Worm (Caenorhabditis elegans) whole organism, L1 larva: ENCODE data around the gene lim-4.

Experiments
- C16A3.4 ChIP-seq: fragments of 150-350 bp; optimal IDR thresholded peaks from 2 replicates; lab custom pipeline; 2014; ENCODE audit warnings: missing biosample characterization, missing genetic modification characterization
- C34B4.2 ChIP-seq: sonication (generic microtip); optimal IDR thresholded peaks from 2 replicates; lab custom pipeline; 2017; ENCODE audit warnings: mild to moderate bottlenecking, missing genetic modification characterization, missing compliant biosample characterization
- F16B12.6 ChIP-seq: fragments of 150-350 bp; optimal IDR thresholded peaks from 2 replicates; lab custom pipeline; 2014; ENCODE audit warnings: missing biosample characterization, missing genetic modification characterization
- alr-1 ChIP-seq: fragments of 200-800 bp; sonication (Bioruptor generic); optimal IDR thresholded peaks from 2 replicates; lab custom pipeline; 2018; ENCODE audit warnings: borderline replicate concordance, mild to moderate bottlenecking, missing genetic modification characterization, missing compliant biosample characterization
- aly-2 ChIP-seq: fragments of 150-350 bp; optimal IDR thresholded peaks from 2 replicates; lab custom pipeline; 2014; ENCODE audit warnings: missing biosample characterization, missing genetic modification characterization
- ama-1 ChIP-seq: fragments of 150-350 bp; optimal IDR thresholded peaks from 2 replicates; lab custom pipeline; 2014
- ceh-63 ChIP-seq: fragments of 200-800 bp; sonication (Bioruptor generic); optimal IDR thresholded peaks from 2 replicates; lab custom pipeline; 2018; ENCODE audit warnings: mild to moderate bottlenecking, missing genetic modification characterization, missing compliant biosample characterization
- ceh-82 ChIP-seq, 3 experiments: fragments of 150-350 bp in 1 of 3; sonication (generic microtip) in 2 of 3; optimal IDR thresholded peaks; 2 replicates each; lab custom pipeline; 2014 to 2017; ENCODE audit warnings: missing biosample characterization in 3 of 3, missing genetic modification characterization in 3 of 3
- ceh-90 ChIP-seq: sonication (generic microtip); optimal IDR thresholded peaks from 2 replicates; lab custom pipeline; 2016; ENCODE audit warnings: missing genetic modification characterization, missing compliant biosample characterization
- ces-1 ChIP-seq: fragments of 150-350 bp; optimal IDR thresholded peaks from 2 replicates; lab custom pipeline; 2014; ENCODE audit warnings: missing biosample characterization, missing genetic modification reagents, missing genetic modification characterization
- dsc-1 ChIP-seq: sonication (generic microtip); optimal IDR thresholded peaks from 2 replicates; lab custom pipeline; 2016; ENCODE audit warnings: mild to moderate bottlenecking, missing genetic modification characterization, missing compliant biosample characterization
- efl-1 ChIP-seq, 4 experiments: fragments of 150-350 bp; optimal IDR thresholded peaks in 3 of 4; peaks in 1 of 4; 1 replicate in 1 of 4; 2 replicates in 3 of 4; lab custom pipeline; 2014; ENCODE audit warnings: missing biosample characterization in 2 of 4, missing genetic modification characterization in 2 of 4, missing genetic modification reagents in 2 of 4
- egl-13 ChIP-seq: sonication (generic microtip); optimal IDR thresholded peaks from 2 replicates; lab custom pipeline; 2016; ENCODE audit warnings: missing genotype, missing genetic modification reagents, missing genetic modification characterization, missing compliant biosample characterization
- egl-27 ChIP-seq, 2 experiments: fragments of 150-350 bp in 1 of 2; sonication (generic microtip); optimal IDR thresholded peaks; 3 replicates each; lab custom pipeline; 2017 to 2018; ENCODE audit warnings: missing biosample characterization in 2 of 2, missing genetic modification characterization in 2 of 2, missing genetic modification reagents in 2 of 2
- elt-2 ChIP-seq: sonication (generic microtip); optimal IDR thresholded peaks from 2 replicates; lab custom pipeline; 2016; ENCODE audit warnings: missing genetic modification characterization, mild to moderate bottlenecking, inconsistent platforms, missing compliant biosample characterization, missing genetic modification reagents
- elt-3 ChIP-seq, 6 experiments: fragments of 150-350 bp in 1 of 6; sonication (generic microtip); optimal IDR thresholded peaks; 2 replicates each; lab custom pipeline; 2017 to 2018; ENCODE audit warnings: missing biosample characterization in 6 of 6, missing genetic modification characterization in 6 of 6, inconsistent platforms in 1 of 6
- ets-5 ChIP-seq: fragments of 200-800 bp; sonication (Bioruptor generic); IDR thresholded peaks from 2 replicates; pipeline ENCODE4 v1.3.6; 2022; ENCODE audit warnings: missing genetic modification characterization, missing compliant biosample characterization
- fkh-4 ChIP-seq: sonication (generic microtip); optimal IDR thresholded peaks from 2 replicates; lab custom pipeline; 2016; ENCODE audit warnings: missing compliant biosample characterization, missing genetic modification characterization, borderline replicate concordance
- fos-1 ChIP-seq: fragments of 150-350 bp; optimal IDR thresholded peaks from 2 replicates; lab custom pipeline; 2014; ENCODE audit warnings: missing biosample characterization, missing genetic modification characterization
- hlh-4 ChIP-seq: sonication (generic microtip); optimal IDR thresholded peaks from 2 replicates; lab custom pipeline; 2016; ENCODE audit warnings: mild to moderate bottlenecking, missing genetic modification characterization, missing compliant biosample characterization
- hpl-2 ChIP-seq: fragments of 150-350 bp; optimal IDR thresholded peaks from 2 replicates; lab custom pipeline; 2014; ENCODE audit warnings: missing biosample characterization, missing genetic modification reagents, missing genetic modification characterization
- isw-1 ChIP-seq: fragments of 200-800 bp; sonication (Bioruptor generic); IDR thresholded peaks from 2 replicates; pipeline ENCODE4 v1.3.6; 2022; ENCODE audit warnings: missing genetic modification characterization, missing compliant biosample characterization
- lin-14 ChIP-seq: fragments of 200-800 bp; sonication (Bioruptor generic); optimal IDR thresholded peaks from 2 replicates; lab custom pipeline; 2018; ENCODE audit warnings: mild to moderate bottlenecking, missing genetic modification characterization, moderate library complexity, missing compliant biosample characterization
- lin-15B ChIP-seq: fragments of 150-350 bp; sonication (generic microtip); optimal IDR thresholded peaks from 3 replicates; lab custom pipeline; 2014; ENCODE audit warnings: missing biosample characterization, missing genetic modification characterization
- lsy-2 ChIP-seq, 2 experiments: fragments of 150-350 bp; optimal IDR thresholded peaks; 2 replicates each; lab custom pipeline; 2014; ENCODE audit warnings: missing biosample characterization in 2 of 2, missing genetic modification characterization in 2 of 2
- mab-9 ChIP-seq: fragments of 200-800 bp; sonication (Bioruptor generic); IDR thresholded peaks from 2 replicates; pipeline ENCODE4 v1.3.6; 2022; ENCODE audit warnings: missing genetic modification reagents, missing genetic modification characterization, missing compliant biosample characterization
- mep-1 ChIP-seq: fragments of 150-350 bp; optimal IDR thresholded peaks from 2 replicates; lab custom pipeline; 2014; ENCODE audit warnings: missing biosample characterization, missing genetic modification characterization
- nhr-11 ChIP-seq: fragments of 150-350 bp; optimal IDR thresholded peaks from 2 replicates; lab custom pipeline; 2014; ENCODE audit warnings: missing biosample characterization, missing genetic modification characterization
- nhr-12 ChIP-seq: sonication (generic microtip); optimal IDR thresholded peaks from 2 replicates; lab custom pipeline; 2017; ENCODE audit warnings: missing biosample characterization, missing genetic modification characterization
- nhr-19 ChIP-seq: fragments of 200-800 bp; sonication (Bioruptor generic); conservative IDR thresholded peaks from 2 replicates; pipeline ENCODE4 v1.3.6; 2022; ENCODE audit warnings: missing genetic modification characterization, missing compliant biosample characterization
- nhr-20 ChIP-seq: sonication (generic microtip); optimal IDR thresholded peaks from 2 replicates; lab custom pipeline; 2016; ENCODE audit warnings: mild to moderate bottlenecking, missing genetic modification characterization, missing compliant biosample characterization
- nhr-71 ChIP-seq: sonication (generic microtip); optimal IDR thresholded peaks from 2 replicates; lab custom pipeline; 2016; ENCODE audit warnings: mild to moderate bottlenecking, missing genetic modification characterization, moderate library complexity, missing compliant biosample characterization
- nhr-76 ChIP-seq: sonication (generic microtip); optimal IDR thresholded peaks from 2 replicates; lab custom pipeline; 2017; ENCODE audit warnings: missing biosample characterization, missing genetic modification characterization
- nhr-84 ChIP-seq: sonication (generic microtip); optimal IDR thresholded peaks from 2 replicates; lab custom pipeline; 2017; ENCODE audit warnings: missing biosample characterization, missing genetic modification characterization
- nhr-90 ChIP-seq: sonication (generic microtip); optimal IDR thresholded peaks from 2 replicates; lab custom pipeline; 2016; ENCODE audit warnings: mild to moderate bottlenecking, missing genetic modification characterization, missing compliant biosample characterization; ENCODE audit not compliant: poor library complexity
- pag-3 ChIP-seq: sonication (generic microtip); optimal IDR thresholded peaks from 2 replicates; lab custom pipeline; 2017; ENCODE audit warnings: missing genetic modification characterization, mild to moderate bottlenecking, missing compliant biosample characterization, antibody characterized with exemption, borderline replicate concordance; ENCODE audit not compliant: insufficient read depth
- pqm-1 ChIP-seq: sonication (generic microtip); optimal IDR thresholded peaks from 3 replicates; lab custom pipeline; 2017; ENCODE audit warnings: missing biosample characterization, missing genetic modification characterization
- rnt-1 ChIP-seq: sonication (generic microtip); optimal IDR thresholded peaks from 2 replicates; lab custom pipeline; 2016; ENCODE audit warnings: mild to moderate bottlenecking, missing genetic modification characterization, moderate library complexity, missing compliant biosample characterization
- skn-1 ChIP-seq: fragments of 150-350 bp; optimal IDR thresholded peaks from 2 replicates; lab custom pipeline; 2014; ENCODE audit warnings: missing biosample characterization, missing genetic modification characterization
- snpc-4 ChIP-seq: fragments of 150-350 bp; optimal IDR thresholded peaks from 2 replicates; lab custom pipeline; 2014; ENCODE audit warnings: missing biosample characterization, missing genetic modification characterization
- sox-4 ChIP-seq: sonication (generic microtip); optimal IDR thresholded peaks from 2 replicates; lab custom pipeline; 2016; ENCODE audit warnings: missing genetic modification characterization, missing compliant biosample characterization
- sptf-1 ChIP-seq: fragments of 150-350 bp; optimal IDR thresholded peaks from 2 replicates; lab custom pipeline; 2014; ENCODE audit warnings: missing biosample characterization, missing genetic modification characterization
- swsn-7 ChIP-seq: sonication (generic microtip); optimal IDR thresholded peaks from 2 replicates; lab custom pipeline; 2016; ENCODE audit warnings: missing genetic modification characterization, missing compliant biosample characterization
- tbx-2 ChIP-seq: sonication (generic microtip); optimal IDR thresholded peaks from 2 replicates; lab custom pipeline; 2016; ENCODE audit warnings: missing genetic modification characterization, missing compliant biosample characterization
- unc-130 ChIP-seq: fragments of 150-350 bp; optimal IDR thresholded peaks from 2 replicates; lab custom pipeline; 2017; ENCODE audit warnings: missing biosample characterization, missing genetic modification characterization, inconsistent platforms
- unc-30 ChIP-seq: sonication (generic microtip); optimal IDR thresholded peaks from 2 replicates; lab custom pipeline; 2017; ENCODE audit warnings: missing biosample characterization, missing genetic modification characterization
- unc-86 ChIP-seq: sonication (generic microtip); optimal IDR thresholded peaks from 2 replicates; lab custom pipeline; 2016; ENCODE audit warnings: missing genetic modification characterization, missing compliant biosample characterization
- vab-15 ChIP-seq: sonication (generic microtip); optimal IDR thresholded peaks from 2 replicates; lab custom pipeline; 2017; ENCODE audit warnings: missing genotype, mild to moderate bottlenecking, missing genetic modification characterization, missing compliant biosample characterization
- xbp-1 ChIP-seq: sonication (generic microtip); optimal IDR thresholded peaks from 2 replicates; lab custom pipeline; 2016; ENCODE audit warnings: missing genetic modification characterization, missing compliant biosample characterization
- zag-1 ChIP-seq: fragments of 150-350 bp; optimal IDR thresholded peaks from 2 replicates; lab custom pipeline; 2014; ENCODE audit warnings: missing biosample characterization, missing genetic modification characterization
- zip-4 ChIP-seq: fragments of 200-800 bp; sonication (Bioruptor generic); optimal IDR thresholded peaks from 2 replicates; lab custom pipeline; 2018; ENCODE audit warnings: mild to moderate bottlenecking, missing genetic modification characterization, moderate library complexity, missing compliant biosample characterization
- ztf-4 ChIP-seq: fragments of 150-350 bp; optimal IDR thresholded peaks from 2 replicates; lab custom pipeline; 2014; ENCODE audit warnings: missing biosample characterization, missing genetic modification characterization

Gene lim-4

ce11 chrX:3826863-3827262 is 46.5 kb downstream of the lim-4 start, which contains the start of gene fkh-9:
Gene fkh-9, minus strand, starts transcription at chrX:3826963.
- TF ChIP-seq nhr-76 (tag; lab: Kevin White, UChicago) = no peak
- no peak for TF ChIP-seq hpl-2 (GFP tag; lab: Kevin White, UChicago)
- TF ChIP-seq tbx-2 (tag; lab: Kevin White, UChicago) = no peak
- no peak for TF ChIP-seq fos-1 (tag; lab: Kevin White, UChicago)
- no peak for TF ChIP-seq egl-13
- TF ChIP-seq efl-1 (optimal IDR thresholded peaks at IDR 0.05; lab: Kevin White, UChicago) = no peak
- TF ChIP-seq efl-1 (GFP tag; optimal IDR thresholded peaks at IDR 0.05 in 1 of 2; lab: Kevin White, UChicago) = no peak
- no peak for TF ChIP-seq elt-2 (tag; lab: Kevin White, UChicago)
- TF ChIP-seq lin-15B (tag; lab: Kevin White, UChicago) = no peak

ce11 chrX:3826172-3826571 is 47.2 kb downstream of the lim-4 start:
- no peak for TF ChIP-seq nhr-19
- no peak for TF ChIP-seq nhr-84 (tag; lab: Kevin White, UChicago)
- TF ChIP-seq ama-1 = peak; percentile 1
- TF ChIP-seq nhr-20 (tag; lab: Kevin White, UChicago) = peak; percentile 5
- no peak for TF ChIP-seq vab-15 (tag; lab: Kevin White, UChicago)
- TF ChIP-seq pqm-1 = no peak
- TF ChIP-seq egl-13 = no peak
- no peak for TF ChIP-seq isw-1
- no peak for TF ChIP-seq elt-2 (tag; lab: Kevin White, UChicago)
- no peak for TF ChIP-seq nhr-11 (tag; lab: Kevin White, UChicago)
- no peak for TF ChIP-seq C16A3.4
- no peak for TF ChIP-seq elt-3 (tag; optimal IDR thresholded peaks at IDR 0.05; lab: Kevin White, UChicago)
- TF ChIP-seq ztf-4 = no peak
- TF ChIP-seq ceh-63 (GFP tag; lab: Kevin White, UChicago) = no peak
- no peak for TF ChIP-seq aly-2
- TF ChIP-seq nhr-90 (tag; lab: Kevin White, UChicago) = no peak
- no peak for TF ChIP-seq nhr-71 (tag; lab: Kevin White, UChicago)
- no peak for TF ChIP-seq snpc-4
- no peak for TF ChIP-seq pag-3 (tag; lab: Kevin White, UChicago)
- no peak for TF ChIP-seq hlh-4 (tag; lab: Kevin White, UChicago)
- no peak for TF ChIP-seq lsy-2 (tag; optimal IDR thresholded peaks at IDR 0.05; lab: Kevin White, UChicago)
- TF ChIP-seq ets-5 = no peak
- TF ChIP-seq mab-9 (GFP tag; lab: Robert Waterston, UW) = no peak
- peak in 1 of 2 experiments; percentile 21 for TF ChIP-seq egl-27 (tag; optimal IDR thresholded peaks at IDR 0.05; lab: Kevin White, UChicago)
- peak; percentile 55 for TF ChIP-seq lin-14 (GFP tag; lab: Kevin White, UChicago)
- TF ChIP-seq unc-86 (tag; lab: Kevin White, UChicago) = no peak
- no peak for TF ChIP-seq sox-4 (tag; lab: Kevin White, UChicago)
- no peak for TF ChIP-seq unc-30 (tag; lab: Kevin White, UChicago)
- TF ChIP-seq xbp-1 (tag; lab: Kevin White, UChicago) = no peak
- no peak for TF ChIP-seq sptf-1 (tag; lab: Kevin White, UChicago)
- TF ChIP-seq ceh-82 (tag; optimal IDR thresholded peaks at IDR 0.05; lab: Kevin White, UChicago) = no peak
- TF ChIP-seq alr-1 = no peak
- no peak for TF ChIP-seq ceh-90 (tag; lab: Kevin White, UChicago)
- no peak for TF ChIP-seq unc-130 (tag; lab: Kevin White, UChicago)
- TF ChIP-seq ces-1 (GFP tag; lab: Kevin White, UChicago) = no peak
- peak; percentile 11 for TF ChIP-seq rnt-1 (tag; lab: Kevin White, UChicago)
- no peak for TF ChIP-seq nhr-12
- no peak for TF ChIP-seq C34B4.2
- TF ChIP-seq zip-4 = no peak
- TF ChIP-seq swsn-7 (tag; lab: Kevin White, UChicago) = no peak
- TF ChIP-seq F16B12.6 (tag; lab: Kevin White, UChicago) = no peak
- no peak for TF ChIP-seq mep-1 (tag; lab: Kevin White, UChicago)
- TF ChIP-seq skn-1 = no peak
- no peak for TF ChIP-seq dsc-1 (tag; lab: Kevin White, UChicago)
- no peak for TF ChIP-seq zag-1 (tag; lab: Kevin White, UChicago)
- no peak for TF ChIP-seq fkh-4 (tag; lab: Kevin White, UChicago)
